Worm (Caenorhabditis elegans): ENCODE results near the gene psmd-9.

Gene psmd-9

ce11 chrII:6893589-6894245, 8.2 kb upstream of the psmd-9 start, which contains the start of gene adal-1:
adal-1 (minus strand) TSS chrII:6893639.
- TF ChIP-seq lsy-2 (tag; optimal IDR thresholded peaks at IDR 0.05), result peak in 1 of 2 experiments; percentile 55
- no peak for TF ChIP-seq lin-15B (tag; optimal IDR thresholded peaks at IDR 0.05)

- TF ChIP-seq pha-4 (GFP tag; IDR thresholded peaks at IDR 0.05) (no peak), pha-4 (tag; optimal IDR thresholded peaks at IDR 0.05) (no peak), tag-97 (GFP tag; IDR thresholded peaks at IDR 0.05) (no peak), daf-19 (GFP tag; conservative IDR thresholded peaks at IDR 0.05) (no peak), jun-1 (tag; optimal IDR thresholded peaks at IDR 0.05) (no peak), nhr-28 (tag; optimal IDR thresholded peaks at IDR 0.05) (peak; percentile 46), php-3 (GFP tag; IDR thresholded peaks at IDR 0.05) (no peak), Y5F2A.4 (GFP tag; optimal IDR thresholded peaks at IDR 0.05) (no peak), hif-1 (tag; optimal IDR thresholded peaks at IDR 0.05) (no peak), nhr-42 (GFP tag; IDR thresholded peaks at IDR 0.05) (no peak), unc-39 (tag; optimal IDR thresholded peaks at IDR 0.05) (no peak), aha-1 (tag) (no peak), lin-15B (tag; optimal IDR thresholded peaks at IDR 0.05) (no peak), madf-9 (GFP tag; conservative IDR thresholded peaks at IDR 0.05) (no peak), daf-16 (GFP tag; optimal IDR thresholded peaks at IDR 0.05) (no peak), daf-16 (tag; optimal IDR thresholded peaks at IDR 0.05) (peak; percentile 32), ama-1 (optimal IDR thresholded peaks at IDR 0.05) (no peak), snpc-4 (tag; optimal IDR thresholded peaks at IDR 0.05) (no peak), ceh-44 (GFP tag; IDR thresholded peaks at IDR 0.05) (no peak), Y75B8A.6 (GFP tag; IDR thresholded peaks at IDR 0.05) (no peak), pqm-1 (tag; optimal IDR thresholded peaks at IDR 0.05) (peak; percentile 64), lin-39 (tag; optimal IDR thresholded peaks at IDR 0.05) (no peak), lin-29 (GFP tag; IDR thresholded peaks at IDR 0.05) (no peak), mdt-29 (GFP tag; IDR thresholded peaks at IDR 0.05) (no peak), ztf-7 (tag; optimal IDR thresholded peaks at IDR 0.05) (peak; percentile 19), F26F4.8 (GFP tag; conservative IDR thresholded peaks at IDR 0.05) (no peak), spr-1 (tag; optimal IDR thresholded peaks at IDR 0.05) (no peak), daf-8 (GFP tag; IDR thresholded peaks at IDR 0.05) (no peak), mep-1 (tag; optimal IDR thresholded peaks at IDR 0.05) (no peak), ztf-11 (tag; optimal IDR thresholded peaks at IDR 0.05) (no peak), nhr-102 (tag; optimal IDR thresholded peaks at IDR 0.05) (no peak), F44E2.7 (GFP tag; IDR thresholded peaks at IDR 0.05) (no peak), dpl-1 (GFP tag; optimal IDR thresholded peaks at IDR 0.05) (no peak), mxl-3 (GFP tag; optimal IDR thresholded peaks at IDR 0.05) (no peak), egl-27 (tag; optimal IDR thresholded peaks at IDR 0.05) (no peak), gei-8 (GFP tag; optimal IDR thresholded peaks at IDR 0.05) (no peak), nhr-76 (tag; optimal IDR thresholded peaks at IDR 0.05) (no peak), dve-1 (tag; optimal IDR thresholded peaks at IDR 0.05; ENCODE audit: insufficient read depth) (peak; percentile 10), ceh-62 (tag; optimal IDR thresholded peaks at IDR 0.05) (no peak), zfp-3 (GFP tag; conservative IDR thresholded peaks at IDR 0.05) (no peak), zag-1 (tag; optimal IDR thresholded peaks at IDR 0.05) (no peak)
Measured at ce11 chrII:6897507-6897906, 4.4 kb upstream of the psmd-9 start, which contains the start of gene C44B7.11. C44B7.11 (minus strand) TSS chrII:6897540.

Measured in whole organism, L4 larva.